Worm (Caenorhabditis elegans) whole organism, L2 larva: ENCODE measurements around the gene str-261.

Experiments
- F13H6.1 ChIP-seq: sonication (generic microtip); optimal IDR thresholded peaks from 2 replicates; lab custom pipeline; 2016; ENCODE audit warnings: missing genetic modification characterization, missing compliant biosample characterization
- R02D3.7 ChIP-seq: fragments of 150-350 bp; optimal IDR thresholded peaks from 2 replicates; lab custom pipeline; 2014; ENCODE audit warnings: missing biosample characterization, missing genetic modification characterization
- Y55F3AM.14 ChIP-seq: fragments of 200-800 bp; sonication (Bioruptor generic); optimal IDR thresholded peaks from 2 replicates; lab custom pipeline; 2018; ENCODE audit warnings: mild to moderate bottlenecking, missing genetic modification characterization, missing compliant biosample characterization
- ZK546.5 ChIP-seq: sonication (generic microtip); optimal IDR thresholded peaks from 2 replicates; lab custom pipeline; 2017; ENCODE audit warnings: missing biosample characterization, missing genetic modification characterization
- alr-1 ChIP-seq: fragments of 150-350 bp; optimal IDR thresholded peaks from 2 replicates; lab custom pipeline; 2014; ENCODE audit warnings: missing biosample characterization, missing genetic modification characterization
- aly-2 ChIP-seq: fragments of 150-350 bp; optimal IDR thresholded peaks from 2 replicates; lab custom pipeline; 2014; ENCODE audit warnings: missing biosample characterization, missing genetic modification characterization
- ama-1 ChIP-seq: fragments of 150-350 bp; optimal IDR thresholded peaks from 2 replicates; lab custom pipeline; 2018; ENCODE audit warnings: inconsistent platforms
- blmp-1 ChIP-seq: sonication (generic microtip); optimal IDR thresholded peaks from 2 replicates; lab custom pipeline; 2017; ENCODE audit warnings: missing genetic modification characterization, mild to moderate bottlenecking, missing compliant biosample characterization, antibody characterized with exemption, moderate library complexity; ENCODE audit not compliant: insufficient read depth
- ceh-16 ChIP-seq: fragments of 150-350 bp; optimal IDR thresholded peaks from 2 replicates; lab custom pipeline; 2014; ENCODE audit warnings: missing biosample characterization, missing genetic modification characterization
- ceh-82 ChIP-seq: fragments of 150-350 bp; optimal IDR thresholded peaks from 2 replicates; lab custom pipeline; 2014; ENCODE audit warnings: missing biosample characterization, missing genetic modification characterization
- crh-2 ChIP-seq: sonication (generic microtip); optimal IDR thresholded peaks from 2 replicates; lab custom pipeline; 2017; ENCODE audit warnings: missing biosample characterization, missing genetic modification characterization
- dmd-4 ChIP-seq: sonication (generic microtip); optimal IDR thresholded peaks from 2 replicates; lab custom pipeline; 2017; ENCODE audit warnings: missing biosample characterization, missing genetic modification characterization
- egl-27 ChIP-seq: sonication (generic microtip); optimal IDR thresholded peaks from 3 replicates; lab custom pipeline; 2017; ENCODE audit warnings: missing biosample characterization, missing genetic modification reagents, missing genetic modification characterization
- elt-1 ChIP-seq: fragments of 150-350 bp; optimal IDR thresholded peaks from 2 replicates; lab custom pipeline; 2014; ENCODE audit warnings: missing biosample characterization, missing genetic modification characterization
- elt-3 ChIP-seq: sonication (generic microtip); optimal IDR thresholded peaks from 2 replicates; lab custom pipeline; 2017; ENCODE audit warnings: missing biosample characterization, missing genetic modification characterization
- fos-1 ChIP-seq: fragments of 150-350 bp; optimal IDR thresholded peaks from 2 replicates; lab custom pipeline; 2014; ENCODE audit warnings: missing biosample characterization, missing genetic modification characterization
- gmeb-1 ChIP-seq: fragments of 150-350 bp; optimal IDR thresholded peaks from 2 replicates; lab custom pipeline; 2014; ENCODE audit warnings: missing biosample characterization, missing genetic modification characterization
- lin-11 ChIP-seq: fragments of 150-350 bp; sonication (generic microtip); optimal IDR thresholded peaks from 2 replicates; lab custom pipeline; 2014; ENCODE audit warnings: missing biosample characterization, missing genetic modification characterization, inconsistent platforms, mixed read lengths
- lin-13 ChIP-seq: fragments of 150-350 bp; optimal IDR thresholded peaks from 2 replicates; lab custom pipeline; 2014; ENCODE audit warnings: missing biosample characterization, missing genetic modification reagents, missing genetic modification characterization
- lin-39 ChIP-seq: fragments of 150-350 bp; optimal IDR thresholded peaks from 2 replicates; lab custom pipeline; 2014; ENCODE audit warnings: missing biosample characterization, missing genetic modification reagents, missing genetic modification characterization
- lsy-2 ChIP-seq, 2 experiments: fragments of 150-350 bp in 1 of 2; sonication (generic microtip) in 1 of 2; optimal IDR thresholded peaks; 2 replicates each; lab custom pipeline; 2014 to 2017; ENCODE audit warnings: missing biosample characterization in 2 of 2, missing genetic modification characterization in 2 of 2
- mab-5 ChIP-seq: fragments of 150-350 bp; optimal IDR thresholded peaks from 2 replicates; lab custom pipeline; 2014; ENCODE audit warnings: missing biosample characterization, missing genetic modification characterization
- mbf-1 ChIP-seq: sonication (generic microtip); optimal IDR thresholded peaks from 2 replicates; lab custom pipeline; 2017; ENCODE audit warnings: missing biosample characterization, missing genetic modification characterization
- mdl-1 ChIP-seq, 2 experiments: fragments of 150-350 bp in 1 of 2; sonication (generic microtip) in 1 of 2; optimal IDR thresholded peaks; 2 replicates each; lab custom pipeline; 2017; ENCODE audit warnings: missing biosample characterization in 2 of 2, missing genetic modification characterization in 2 of 2
- nhr-10 ChIP-seq: sonication (generic microtip); optimal IDR thresholded peaks from 2 replicates; lab custom pipeline; 2017; ENCODE audit warnings: missing biosample characterization, missing genetic modification characterization
- nhr-11 ChIP-seq: fragments of 150-350 bp; optimal IDR thresholded peaks from 2 replicates; lab custom pipeline; 2014; ENCODE audit warnings: missing biosample characterization, missing genetic modification characterization
- nhr-12 ChIP-seq: fragments of 150-350 bp; optimal IDR thresholded peaks from 2 replicates; lab custom pipeline; 2014; ENCODE audit warnings: missing biosample characterization, missing genetic modification characterization
- nhr-129 ChIP-seq: fragments of 150-350 bp; optimal IDR thresholded peaks from 2 replicates; lab custom pipeline; 2014; ENCODE audit warnings: missing biosample characterization, missing genetic modification characterization
- nhr-21 ChIP-seq: fragments of 150-350 bp; optimal IDR thresholded peaks from 2 replicates; lab custom pipeline; 2014; ENCODE audit warnings: missing biosample characterization, missing genetic modification characterization
- nhr-23 ChIP-seq: fragments of 150-350 bp; optimal IDR thresholded peaks from 2 replicates; lab custom pipeline; 2014; ENCODE audit warnings: missing biosample characterization, missing genetic modification reagents, missing genetic modification characterization
- nhr-237 ChIP-seq: fragments of 150-350 bp; optimal IDR thresholded peaks from 2 replicates; lab custom pipeline; 2014; ENCODE audit warnings: missing biosample characterization, missing genetic modification characterization
- nhr-25 ChIP-seq: fragments of 150-350 bp; sonication (generic microtip); optimal IDR thresholded peaks from 3 replicates; lab custom pipeline; 2014; ENCODE audit warnings: missing biosample characterization, missing genetic modification characterization
- nhr-6 ChIP-seq: fragments of 150-350 bp; optimal IDR thresholded peaks from 2 replicates; lab custom pipeline; 2014; ENCODE audit warnings: missing biosample characterization, missing genetic modification characterization
- nhr-77 ChIP-seq: fragments of 150-350 bp; optimal IDR thresholded peaks from 2 replicates; lab custom pipeline; 2014; ENCODE audit warnings: missing biosample characterization, missing genetic modification characterization
- peb-1 ChIP-seq: fragments of 150-350 bp; optimal IDR thresholded peaks from 2 replicates; lab custom pipeline; 2014; ENCODE audit warnings: missing biosample characterization, missing genetic modification characterization
- skn-1 ChIP-seq: sonication (generic microtip); optimal IDR thresholded peaks from 2 replicates; lab custom pipeline; 2017; ENCODE audit warnings: missing biosample characterization, missing genetic modification characterization
- sma-9 ChIP-seq, 2 experiments: fragments of 150-350 bp in 1 of 2; sonication (generic microtip) in 1 of 2; optimal IDR thresholded peaks; 2 replicates each; lab custom pipeline; 2014 to 2016; ENCODE audit warnings: missing genetic modification characterization in 2 of 2, mild to moderate bottlenecking in 1 of 2, missing biosample characterization in 1 of 2, missing compliant biosample characterization in 1 of 2, missing genetic modification reagents in 1 of 2, moderate library complexity in 1 of 2
- snpc-4 ChIP-seq: fragments of 150-350 bp; optimal IDR thresholded peaks from 2 replicates; lab custom pipeline; 2014; ENCODE audit warnings: missing biosample characterization, missing genetic modification characterization
- unc-39 ChIP-seq: fragments of 150-350 bp; optimal IDR thresholded peaks from 2 replicates; lab custom pipeline; 2014; ENCODE audit warnings: missing biosample characterization, missing genetic modification characterization
- unc-55 ChIP-seq: fragments of 150-350 bp; sonication (generic microtip); optimal IDR thresholded peaks from 3 replicates; lab custom pipeline; 2014; ENCODE audit warnings: missing biosample characterization, missing genetic modification reagents, missing genetic modification characterization
- unc-62 ChIP-seq: fragments of 150-350 bp; optimal IDR thresholded peaks from 2 replicates; lab custom pipeline; 2014; ENCODE audit warnings: missing biosample characterization, missing genetic modification reagents, missing genetic modification characterization
- zag-1 ChIP-seq: fragments of 150-350 bp; optimal IDR thresholded peaks from 2 replicates; lab custom pipeline; 2014; ENCODE audit warnings: missing biosample characterization, missing genetic modification characterization
- ztf-1 ChIP-seq: fragments of 200-800 bp; sonication (Bioruptor generic); conservative IDR thresholded peaks from 2 replicates; pipeline ENCODE4 v1.3.6; 2022; ENCODE audit warnings: missing genetic modification characterization, missing compliant biosample characterization
- ztf-11 ChIP-seq: sonication (generic microtip); optimal IDR thresholded peaks from 2 replicates; lab custom pipeline; 2017; ENCODE audit warnings: missing biosample characterization, missing genetic modification characterization
- ztf-4 ChIP-seq: fragments of 150-350 bp; optimal IDR thresholded peaks from 2 replicates; lab custom pipeline; 2014; ENCODE audit warnings: missing biosample characterization, missing genetic modification characterization

The str-261 gene

ce11 chrIII:11054532-11055265, 19.6 kb upstream of the str-261 start (continued):
- TF ChIP-seq aly-2 (tag; lab: Kevin White, UChicago): no peak
- TF ChIP-seq nhr-21 (tag; lab: Kevin White, UChicago): peak; percentile 69
- TF ChIP-seq ztf-4 (tag; lab: Kevin White, UChicago): peak; percentile 2
- TF ChIP-seq zag-1 (tag; lab: Kevin White, UChicago): peak; percentile 34
- no peak for TF ChIP-seq dmd-4 (tag; lab: Kevin White, UChicago)
- TF ChIP-seq F13H6.1 (tag; lab: Kevin White, UChicago): peak; percentile 88
- TF ChIP-seq unc-62 (GFP tag; lab: Kevin White, UChicago): no peak
- no peak for TF ChIP-seq nhr-11
- TF ChIP-seq snpc-4: peak; percentile 41
- no peak for TF ChIP-seq R02D3.7
- peak; percentile 67 for TF ChIP-seq nhr-129
- no peak for TF ChIP-seq ama-1 (lab: Kevin White, UChicago)
- no peak for TF ChIP-seq nhr-6
- no peak for TF ChIP-seq nhr-10 (tag; lab: Kevin White, UChicago)
- no peak for TF ChIP-seq egl-27 (tag; lab: Kevin White, UChicago)
- TF ChIP-seq ceh-82 (tag; lab: Kevin White, UChicago): no peak

- TF ChIP-seq lin-13 (no peak), F13H6.1 (tag; lab: Kevin White, UChicago) (no peak), blmp-1 (tag; lab: Kevin White, UChicago) (peak; percentile 10), aly-2 (tag; lab: Kevin White, UChicago) (no peak), crh-2 (tag; lab: Kevin White, UChicago) (peak; percentile 51), lin-39 (no peak), mdl-1 (tag; optimal IDR thresholded peaks at IDR 0.05; lab: Kevin White, UChicago) (no peak), nhr-23 (tag; lab: Kevin White, UChicago) (no peak), nhr-12 (tag; lab: Kevin White, UChicago) (no peak), ztf-4 (tag; lab: Kevin White, UChicago) (no peak), sma-9 (GFP tag; optimal IDR thresholded peaks at IDR 0.05; lab: Kevin White, UChicago) (peak; percentile 46), sma-9 (tag; optimal IDR thresholded peaks at IDR 0.05; lab: Kevin White, UChicago) (no peak), fos-1 (tag; lab: Kevin White, UChicago) (peak; percentile 86), lsy-2 (tag; optimal IDR thresholded peaks at IDR 0.05; lab: Kevin White, UChicago) (no peak), peb-1 (tag; lab: Kevin White, UChicago) (no peak), elt-3 (tag; lab: Kevin White, UChicago) (no peak), nhr-11 (no peak), ceh-82 (tag; lab: Kevin White, UChicago) (no peak), zag-1 (tag; lab: Kevin White, UChicago) (no peak), ztf-1 (GFP tag; lab: Robert Waterston, UW) (no peak), nhr-25 (tag; lab: Kevin White, UChicago) (peak; percentile 3)
Measured at ce11 chrIII:11059775-11060174, 14.5 kb upstream of the str-261 start.

ce11 chrIII:11063259-11063658, 11.1 kb upstream of the str-261 start, which contains the start of gene rsa-2:
Gene rsa-2, plus strand, starts transcription at chrIII:11063479.
- TF ChIP-seq unc-55: peak; percentile 67
- no peak for TF ChIP-seq nhr-25 (tag; lab: Kevin White, UChicago)
- TF ChIP-seq crh-2 (tag; lab: Kevin White, UChicago): peak; percentile 20
- peak; percentile 44 for TF ChIP-seq F13H6.1 (tag; lab: Kevin White, UChicago)
- TF ChIP-seq Y55F3AM.14: peak; percentile 26
- TF ChIP-seq mab-5 (tag; lab: Kevin White, UChicago): no peak
- no peak for TF ChIP-seq elt-1
- no peak for TF ChIP-seq mbf-1
- TF ChIP-seq ama-1 (lab: Kevin White, UChicago): no peak
- TF ChIP-seq unc-39 (tag; lab: Kevin White, UChicago): no peak
- no peak for TF ChIP-seq skn-1 (tag; lab: Kevin White, UChicago)
- TF ChIP-seq dmd-4 (tag; lab: Kevin White, UChicago): no peak
- TF ChIP-seq snpc-4: no peak
- TF ChIP-seq nhr-11: no peak
- TF ChIP-seq nhr-237: no peak
- no peak for TF ChIP-seq nhr-77 (tag; lab: Kevin White, UChicago)
- no peak for TF ChIP-seq ceh-16 (tag; lab: Kevin White, UChicago)
- no peak for TF ChIP-seq elt-3 (tag; lab: Kevin White, UChicago)
- TF ChIP-seq mdl-1 (tag; optimal IDR thresholded peaks at IDR 0.05; lab: Kevin White, UChicago): no peak
- peak; percentile 42 to 65 for TF ChIP-seq lsy-2 (tag; optimal IDR thresholded peaks at IDR 0.05; lab: Kevin White, UChicago)
- peak; percentile 24 for TF ChIP-seq nhr-129
- TF ChIP-seq fos-1 (tag; lab: Kevin White, UChicago): no peak
- TF ChIP-seq nhr-10 (tag; lab: Kevin White, UChicago): no peak
- no peak for TF ChIP-seq ZK546.5 (tag; lab: Kevin White, UChicago)
- TF ChIP-seq alr-1 (tag; lab: Kevin White, UChicago): no peak
- TF ChIP-seq ztf-11 (tag; lab: Kevin White, UChicago): no peak
- TF ChIP-seq aly-2 (tag; lab: Kevin White, UChicago): no peak
- TF ChIP-seq nhr-21 (tag; lab: Kevin White, UChicago): no peak
- TF ChIP-seq gmeb-1 (tag; lab: Kevin White, UChicago): peak; percentile 92
- TF ChIP-seq peb-1 (tag; lab: Kevin White, UChicago): no peak
- peak; percentile 18 for TF ChIP-seq lin-13
- peak; percentile 26 for TF ChIP-seq lin-11 (tag; lab: Kevin White, UChicago)
- no peak for TF ChIP-seq R02D3.7
- no peak for TF ChIP-seq nhr-12 (tag; lab: Kevin White, UChicago)
- TF ChIP-seq blmp-1 (tag; lab: Kevin White, UChicago): no peak
- peak; percentile 64 for TF ChIP-seq sma-9 (GFP tag; optimal IDR thresholded peaks at IDR 0.05; lab: Kevin White, UChicago)
- no peak for TF ChIP-seq sma-9 (tag; optimal IDR thresholded peaks at IDR 0.05; lab: Kevin White, UChicago)
